Fruit fly (Drosophila melanogaster): ENCODE measurements around the gene Brms1.
A peak's percentile ranks its signal among the peaks of the same experiment; 100 is the strongest.

Brms1 gene

DNA sequence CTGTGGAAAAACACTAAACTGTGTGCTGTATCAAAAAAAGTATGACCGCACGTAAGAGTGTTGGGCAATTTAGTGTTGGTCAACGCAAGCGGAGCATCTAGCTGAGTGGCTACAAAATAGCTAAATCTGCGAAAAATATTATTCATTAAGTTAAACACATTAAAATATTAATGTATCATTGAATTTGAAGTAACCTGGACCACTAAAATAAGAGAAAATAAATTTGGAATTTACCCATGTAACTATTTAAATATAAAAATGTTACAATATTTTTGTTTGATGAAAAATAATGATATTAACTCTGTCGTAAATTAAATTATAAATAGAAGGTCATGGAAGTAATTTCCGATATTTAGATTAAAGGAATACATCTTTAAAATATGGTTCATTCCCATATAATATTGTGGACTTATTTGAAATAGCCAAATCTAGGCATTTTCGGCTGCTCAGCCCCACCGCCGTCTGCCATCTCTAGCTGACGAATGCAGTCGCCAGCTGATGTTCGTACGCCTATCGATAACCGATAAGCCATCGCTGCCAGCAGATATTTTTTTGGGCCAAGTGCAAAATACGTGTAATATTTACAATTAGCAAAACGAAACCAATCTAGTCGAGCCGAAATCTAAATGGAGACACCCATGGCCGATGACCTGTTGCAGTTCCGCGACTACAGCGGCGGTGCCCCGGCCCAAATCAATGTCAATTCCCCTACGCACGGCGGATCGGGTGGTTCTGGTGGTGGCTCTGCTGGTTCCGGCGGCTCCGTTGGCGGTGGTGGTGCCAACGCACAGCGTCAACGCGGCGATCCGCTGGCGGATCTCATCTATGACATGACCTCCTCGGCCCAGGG is at the start of gene Brms1, which contains the start of gene CG4645:
TSS of gene Brms1 (minus strand) at position 46 of the 850 bp plus-strand sequence.
TSS of gene CG4645 (plus strand) at position 377 of the 850 bp plus-strand sequence.
- TF ChIP-seq CG8319 (GFP tag; optimal IDR thresholded peaks at IDR 0.05) (peak; percentile 16), CG6808 (GFP tag; optimal IDR thresholded peaks at IDR 0.05) (peak; percentile 38), CG8632 (GFP tag; optimal IDR thresholded peaks at IDR 0.05) (peak; percentile 18), vri (GFP tag; optimal IDR thresholded peaks at IDR 0.05) (no peak), Hr38 (GFP tag; optimal IDR thresholded peaks at IDR 0.05) (no peak), CG3919 (GFP tag; optimal IDR thresholded peaks at IDR 0.05) (peak; percentile 48), acj6 (GFP tag; optimal IDR thresholded peaks at IDR 0.05) (peak; percentile 55), OdsH (GFP tag; optimal IDR thresholded peaks at IDR 0.05) (peak; percentile 57), Gug (GFP tag; IDR thresholded peaks at IDR 0.05) (no peak), spab (GFP tag; optimal IDR thresholded peaks at IDR 0.05) (no peak), CG6792 (GFP tag; optimal IDR thresholded peaks at IDR 0.05) (peak; percentile 32), Ets21C (GFP tag; optimal IDR thresholded peaks at IDR 0.05) (peak; percentile 33), pdm3 (GFP tag; optimal IDR thresholded peaks at IDR 0.05) (peak; percentile 58), Sox14 (GFP tag; optimal IDR thresholded peaks at IDR 0.05) (peak; percentile 9), CG1621 (tag; optimal IDR thresholded peaks at IDR 0.05) (no peak), fd59A (GFP tag; optimal IDR thresholded peaks at IDR 0.05) (peak; percentile 33), CG15336 (GFP tag; IDR thresholded peaks at IDR 0.05) (no peak), CG3032 (tag; optimal IDR thresholded peaks at IDR 0.05) (peak; percentile 44), CG16779 (tag; optimal IDR thresholded peaks at IDR 0.05) (no peak), Smox (GFP tag; optimal IDR thresholded peaks at IDR 0.05) (peak; percentile 26), CG9139 (GFP tag; optimal IDR thresholded peaks at IDR 0.05) (no peak), esn (GFP tag; optimal IDR thresholded peaks at IDR 0.05) (peak; percentile 59), ss (GFP tag; optimal IDR thresholded peaks at IDR 0.05) (peak in 1 of 2 experiments; percentile 33), CG34406 (GFP tag; optimal IDR thresholded peaks at IDR 0.05) (peak; percentile 29), Sox15 (GFP tag; optimal IDR thresholded peaks at IDR 0.05) (peak; percentile 22), CG11762 (GFP tag; optimal IDR thresholded peaks at IDR 0.05; ENCODE audit: insufficient read depth) (peak; percentile 34), lz (GFP tag; optimal IDR thresholded peaks at IDR 0.05) (peak; percentile 52), Blimp-1 (GFP tag; optimal IDR thresholded peaks at IDR 0.05) (no peak), achi (GFP tag; optimal IDR thresholded peaks at IDR 0.05) (peak; percentile 30), dac (GFP tag; optimal IDR thresholded peaks at IDR 0.05) (no peak), Hr4 (GFP tag; optimal IDR thresholded peaks at IDR 0.05) (peak; percentile 31), Eip75B (GFP tag; optimal IDR thresholded peaks at IDR 0.05) (peak; percentile 9), fd85E (GFP tag; optimal IDR thresholded peaks at IDR 0.05) (no peak), Ets96B (tag; optimal IDR thresholded peaks at IDR 0.05) (peak; percentile 15), CG10669 (GFP tag; optimal IDR thresholded peaks at IDR 0.05) (peak; percentile 1), cyc (GFP tag; optimal IDR thresholded peaks at IDR 0.05) (peak; percentile 51), CG31627 (GFP tag; optimal IDR thresholded peaks at IDR 0.05) (peak; percentile 47), Hr39 (GFP tag; optimal IDR thresholded peaks at IDR 0.05) (peak; percentile 31), Eip93F (GFP tag; optimal IDR thresholded peaks at IDR 0.05) (no peak), svp (GFP tag) (peak; percentile 76), Met (GFP tag; optimal IDR thresholded peaks at IDR 0.05) (peak; percentile 33), Eip78C (GFP tag) (peak; percentile 79), topi (GFP tag; optimal IDR thresholded peaks at IDR 0.05) (peak; percentile 53), CG32006 (GFP tag; optimal IDR thresholded peaks at IDR 0.05) (peak; percentile 58), CG4318 (GFP tag; optimal IDR thresholded peaks at IDR 0.05) (peak; percentile 18), CG10631 (GFP tag; optimal IDR thresholded peaks at IDR 0.05) (peak; percentile 66), CG7368 (GFP tag; optimal IDR thresholded peaks at IDR 0.05) (no peak), salr (GFP tag; optimal IDR thresholded peaks at IDR 0.05) (peak in 1 of 2 experiments; percentile 56), eg (GFP tag; IDR thresholded peaks at IDR 0.05) (0 out of 3 replicates have a peak, but pooled peaks have one; percentile 15), fkh (GFP tag; optimal IDR thresholded peaks at IDR 0.05) (peak; percentile 7)

Data from whole organism, prepupa.